Fruit fly (Drosophila melanogaster): ENCODE measurements around the gene p24-2.

dm6 chr3R:9701897-9702296 is 9.3 kb upstream of the p24-2 start:
- TF ChIP-seq pan (optimal IDR thresholded peaks at IDR 0.05) (no peak), usp (GFP tag; optimal IDR thresholded peaks at IDR 0.05) (no peak), psq (optimal IDR thresholded peaks at IDR 0.05) (no peak)
